Worm (Caenorhabditis elegans) whole organism, late embryonic: Measurements from ENCODE around the gene F40F9.3.

ENCODE experiments used
- C08G9.2 ChIP-seq: sonication (generic microtip); optimal IDR thresholded peaks from 2 replicates; lab custom pipeline; 2016; ENCODE audit warnings: mild to moderate bottlenecking, missing genetic modification characterization, moderate library complexity, missing compliant biosample characterization
- C38D4.7 ChIP-seq: fragments of 200-800 bp; sonication (Bioruptor generic); optimal IDR thresholded peaks from 2 replicates; lab custom pipeline; 2018; ENCODE audit warnings: mild to moderate bottlenecking, missing genetic modification characterization, moderate library complexity, missing compliant biosample characterization
- Y22D7AL.16 ChIP-seq: sonication (generic microtip); optimal IDR thresholded peaks from 2 replicates; lab custom pipeline; 2016; ENCODE audit warnings: missing genetic modification characterization, missing compliant biosample characterization
- ahr-1 ChIP-seq: sonication (generic microtip); optimal IDR thresholded peaks from 2 replicates; lab custom pipeline; 2016; ENCODE audit warnings: missing genetic modification characterization, missing compliant biosample characterization
- ama-1 ChIP-seq: fragments of 150-350 bp; optimal IDR thresholded peaks from 2 replicates; lab custom pipeline; 2014
- ceh-14 ChIP-seq: sonication (generic microtip); optimal IDR thresholded peaks from 2 replicates; lab custom pipeline; 2016; ENCODE audit warnings: missing genotype, missing genetic modification characterization, missing compliant biosample characterization
- ceh-18 ChIP-seq: sonication (generic microtip); optimal IDR thresholded peaks from 2 replicates; lab custom pipeline; 2016; ENCODE audit warnings: missing genetic modification characterization, missing compliant biosample characterization
- ceh-19 ChIP-seq: fragments of 200-800 bp; sonication (Bioruptor generic); optimal IDR thresholded peaks from 2 replicates; lab custom pipeline; 2018; ENCODE audit warnings: mild to moderate bottlenecking, missing genetic modification characterization, missing compliant biosample characterization
- ceh-22 ChIP-seq: sonication (generic microtip); optimal IDR thresholded peaks from 2 replicates; lab custom pipeline; 2017; ENCODE audit warnings: missing biosample characterization, missing genetic modification characterization
- ceh-24 ChIP-seq: sonication (generic microtip); optimal IDR thresholded peaks from 2 replicates; lab custom pipeline; 2016; ENCODE audit warnings: mild to moderate bottlenecking, missing genetic modification characterization, missing compliant biosample characterization
- ceh-30 ChIP-seq: fragments of 150-350 bp; optimal IDR thresholded peaks from 2 replicates; lab custom pipeline; 2014; ENCODE audit warnings: missing biosample characterization, missing genetic modification characterization
- ceh-31 ChIP-seq: sonication (generic microtip); optimal IDR thresholded peaks from 2 replicates; lab custom pipeline; 2016; ENCODE audit warnings: missing genetic modification characterization, missing compliant biosample characterization
- ceh-34 ChIP-seq: sonication (generic microtip); optimal IDR thresholded peaks from 2 replicates; lab custom pipeline; 2016; ENCODE audit warnings: mild to moderate bottlenecking, missing genetic modification characterization, missing compliant biosample characterization
- ceh-6 ChIP-seq: fragments of 200-800 bp; sonication (Bioruptor generic); optimal IDR thresholded peaks from 2 replicates; lab custom pipeline; 2018; ENCODE audit warnings: mild to moderate bottlenecking, missing genetic modification characterization, missing compliant biosample characterization
- dve-1 ChIP-seq: sonication (generic microtip); optimal IDR thresholded peaks from 2 replicates; lab custom pipeline; 2017; ENCODE audit warnings: antibody characterized with exemption, mild to moderate bottlenecking, missing genetic modification characterization, missing compliant biosample characterization
- elt-2 ChIP-seq: sonication (generic microtip); optimal IDR thresholded peaks from 2 replicates; lab custom pipeline; 2016; ENCODE audit warnings: missing genetic modification reagents, missing genetic modification characterization, missing compliant biosample characterization
- ets-4 ChIP-seq: sonication (generic microtip); optimal IDR thresholded peaks from 2 replicates; lab custom pipeline; 2016; ENCODE audit warnings: missing genetic modification characterization, missing compliant biosample characterization
- fkh-6 ChIP-seq: sonication (generic microtip); optimal IDR thresholded peaks from 2 replicates; lab custom pipeline; 2016; ENCODE audit warnings: missing genetic modification characterization, missing compliant biosample characterization
- gmeb-2 ChIP-seq: sonication (generic microtip); optimal IDR thresholded peaks from 2 replicates; lab custom pipeline; 2016; ENCODE audit warnings: missing genetic modification characterization, inconsistent platforms, missing compliant biosample characterization
- hlh-15 ChIP-seq: sonication (generic microtip); optimal IDR thresholded peaks from 2 replicates; lab custom pipeline; 2016; ENCODE audit warnings: missing genetic modification characterization, missing compliant biosample characterization
- hlh-30 ChIP-seq: sonication (generic microtip); optimal IDR thresholded peaks from 2 replicates; lab custom pipeline; 2017; ENCODE audit warnings: antibody characterized with exemption, missing genetic modification characterization, missing compliant biosample characterization; ENCODE audit not compliant: insufficient read depth
- hlh-6 ChIP-seq: sonication (generic microtip); optimal IDR thresholded peaks from 2 replicates; lab custom pipeline; 2016; ENCODE audit warnings: missing genotype, missing genetic modification characterization, missing compliant biosample characterization
- lim-6 ChIP-seq: sonication (generic microtip); optimal IDR thresholded peaks from 2 replicates; lab custom pipeline; 2016; ENCODE audit warnings: missing genetic modification characterization, missing compliant biosample characterization
- lin-11 ChIP-seq: fragments of 200-800 bp; sonication (Bioruptor generic); optimal IDR thresholded peaks from 2 replicates; lab custom pipeline; 2018; ENCODE audit warnings: mild to moderate bottlenecking, missing genetic modification characterization, missing compliant biosample characterization
- mec-3 ChIP-seq: sonication (generic microtip); optimal IDR thresholded peaks from 2 replicates; lab custom pipeline; 2016; ENCODE audit warnings: borderline replicate concordance, missing genetic modification characterization, missing compliant biosample characterization
- nfya-1 ChIP-seq: sonication (generic microtip); optimal IDR thresholded peaks from 2 replicates; lab custom pipeline; 2017; ENCODE audit warnings: missing genetic modification characterization, mild to moderate bottlenecking, missing compliant biosample characterization, antibody characterized with exemption, moderate library complexity
- nhr-11 ChIP-seq: fragments of 150-350 bp; optimal IDR thresholded peaks from 2 replicates; lab custom pipeline; 2014; ENCODE audit warnings: missing biosample characterization, missing genetic modification characterization
- npax-4 ChIP-seq: sonication (generic microtip); optimal IDR thresholded peaks from 2 replicates; lab custom pipeline; 2016; ENCODE audit warnings: missing genetic modification characterization, missing compliant biosample characterization
- pat-9 ChIP-seq: fragments of 200-800 bp; sonication (Bioruptor generic); optimal IDR thresholded peaks from 2 replicates; lab custom pipeline; 2018; ENCODE audit warnings: mild to moderate bottlenecking, missing genetic modification characterization, moderate library complexity, missing compliant biosample characterization
- pax-1 ChIP-seq: fragments of 150-350 bp; optimal IDR thresholded peaks from 2 replicates; lab custom pipeline; 2014; ENCODE audit warnings: missing biosample characterization, missing genetic modification characterization
- pha-4 ChIP-seq: fragments of 150-350 bp; optimal IDR thresholded peaks from 2 replicates; lab custom pipeline; 2018; ENCODE audit warnings: missing biosample characterization, missing genetic modification reagents, missing genetic modification characterization
- pros-1 ChIP-seq: fragments of 150-350 bp; optimal IDR thresholded peaks from 2 replicates; lab custom pipeline; 2014; ENCODE audit warnings: missing biosample characterization, missing genetic modification reagents, missing genetic modification characterization
- ref-2 ChIP-seq: sonication (generic microtip); optimal IDR thresholded peaks from 2 replicates; lab custom pipeline; 2016; ENCODE audit warnings: missing genetic modification characterization, missing compliant biosample characterization
- rnt-1 ChIP-seq: sonication (generic microtip); optimal IDR thresholded peaks from 2 replicates; lab custom pipeline; 2016; ENCODE audit warnings: missing genetic modification characterization, missing compliant biosample characterization
- sdc-2 ChIP-seq: sonication (generic microtip); optimal IDR thresholded peaks from 2 replicates; lab custom pipeline; 2016; ENCODE audit warnings: missing genotype, missing genetic modification characterization, missing compliant biosample characterization
- sox-2 ChIP-seq: fragments of 200-800 bp; sonication (Bioruptor generic); IDR thresholded peaks from 2 replicates; pipeline ENCODE4 v1.3.6; 2022; ENCODE audit warnings: missing genetic modification reagents, missing genetic modification characterization, missing compliant biosample characterization
- syd-9 ChIP-seq: sonication (generic microtip); optimal IDR thresholded peaks from 2 replicates; lab custom pipeline; 2016; ENCODE audit warnings: mild to moderate bottlenecking, missing genetic modification characterization, moderate library complexity, missing compliant biosample characterization
- tbx-2 ChIP-seq: sonication (generic microtip); optimal IDR thresholded peaks from 2 replicates; lab custom pipeline; 2016; ENCODE audit warnings: missing genetic modification characterization, missing compliant biosample characterization
- unc-3 ChIP-seq, 2 experiments: fragments of 200-800 bp in 1 of 2; sonication (Bioruptor generic) in 1 of 2; sonication (generic microtip) in 1 of 2; conservative IDR thresholded peaks in 1 of 2; optimal IDR thresholded peaks in 1 of 2; 2 replicates each; pipeline versions ENCODE4 v1.3.6 to Lab custom; 2016 to 2022; ENCODE audit warnings: missing compliant biosample characterization in 2 of 2, missing genetic modification characterization in 2 of 2, missing genetic modification reagents in 1 of 2
- unc-42 ChIP-seq: sonication (generic microtip); optimal IDR thresholded peaks from 2 replicates; lab custom pipeline; 2016; ENCODE audit warnings: missing genotype, missing genetic modification characterization, missing compliant biosample characterization
- zip-5 ChIP-seq: sonication (generic microtip); optimal IDR thresholded peaks from 2 replicates; lab custom pipeline; 2016; ENCODE audit warnings: missing genetic modification characterization, missing compliant biosample characterization
- ztf-16 ChIP-seq: sonication (generic microtip); optimal IDR thresholded peaks from 2 replicates; lab custom pipeline; 2017; ENCODE audit warnings: missing genetic modification characterization, missing compliant biosample characterization

The F40F9.3 gene

ce11 chrV:9724021-9724671 lies 9.1 kb downstream of the F40F9.3 start, which contains the start of gene slcr-46.3 (continued):
- TF ChIP-seq pax-1 (tag; lab: Kevin White, UChicago) (peak; percentile 77), ref-2 (peak; percentile 36), nhr-11 (tag; lab: Kevin White, UChicago) (no peak), tbx-2 (peak; percentile 12), ceh-19 (GFP tag; lab: Kevin White, UChicago) (no peak), ceh-22 (tag; lab: Kevin White, UChicago) (no peak), ceh-18 (tag; lab: Kevin White, UChicago) (no peak), ceh-34 (tag; lab: Kevin White, UChicago) (peak; percentile 50), zip-5 (tag; lab: Kevin White, UChicago) (no peak)

ce11 chrV:9725719-9726118 lies 10.7 kb downstream of the F40F9.3 start:
- TF ChIP-seq ceh-24 (tag; lab: Kevin White, UChicago) = no peak
- TF ChIP-seq ets-4 (tag; lab: Kevin White, UChicago) = no peak
- no peak for TF ChIP-seq ref-2
- TF ChIP-seq pat-9 = no peak
- TF ChIP-seq gmeb-2 (tag; lab: Kevin White, UChicago) = no peak
- no peak for TF ChIP-seq pha-4 (tag; lab: Kevin White, UChicago)
- no peak for TF ChIP-seq hlh-30 (tag; lab: Kevin White, UChicago)
- no peak for TF ChIP-seq Y22D7AL.16 (tag; lab: Kevin White, UChicago)
- TF ChIP-seq sox-2 = no peak
- TF ChIP-seq syd-9 (tag; lab: Kevin White, UChicago) = no peak
- no peak for TF ChIP-seq ceh-14 (tag; lab: Kevin White, UChicago)
- TF ChIP-seq ceh-6 (GFP tag; lab: Kevin White, UChicago) = no peak
- TF ChIP-seq C08G9.2 (tag; lab: Kevin White, UChicago) = no peak
- no peak for TF ChIP-seq unc-42 (tag; lab: Kevin White, UChicago)
- no peak for TF ChIP-seq fkh-6 (tag; lab: Kevin White, UChicago)
- TF ChIP-seq hlh-15 = no peak
- no peak for TF ChIP-seq npax-4 (tag; lab: Kevin White, UChicago)
- no peak for TF ChIP-seq hlh-6 (tag; lab: Kevin White, UChicago)

DNA sequence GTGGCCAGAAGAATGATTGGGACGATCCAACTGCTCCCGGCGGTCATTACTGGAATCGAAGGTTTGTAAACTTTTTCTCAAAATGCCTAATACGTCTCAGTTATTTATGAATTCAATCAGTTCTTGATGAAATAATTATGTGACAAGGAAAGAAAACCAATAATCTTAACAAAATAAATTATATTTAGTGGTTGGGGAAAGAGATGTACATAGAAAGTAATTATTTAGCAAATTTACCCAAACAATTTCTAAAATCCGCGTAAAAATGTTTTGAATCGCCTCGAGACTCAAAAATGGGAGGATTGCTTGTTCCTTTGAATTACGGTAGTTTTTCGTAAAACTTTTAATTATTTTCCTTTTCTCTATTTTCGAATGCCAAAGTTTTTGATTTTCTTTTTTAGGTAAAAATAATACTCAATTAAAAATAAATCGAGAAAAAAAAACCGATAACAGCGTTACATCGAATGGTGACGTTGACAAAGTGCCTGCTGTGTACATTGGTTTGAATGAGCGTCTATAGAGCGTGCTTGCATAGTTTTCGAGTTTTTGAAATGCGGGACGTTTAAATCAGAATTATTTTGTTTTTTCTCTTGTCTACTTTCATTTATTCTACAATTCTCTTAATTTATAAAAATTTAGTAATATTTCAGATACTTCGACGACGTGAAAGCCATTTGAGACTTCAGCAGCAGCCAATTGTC lies 14.6 kb downstream of the F40F9.3 start, which contains the start of the genes aagr-3 and drap-1:
aagr-3 (minus strand) TSS at position 51 of the 701 bp plus-strand sequence.
drap-1 (plus strand) TSS at position 645 of the 701 bp plus-strand sequence.
- TF ChIP-seq lim-6 (tag; lab: Kevin White, UChicago) = no peak
- TF ChIP-seq nfya-1 = peak; percentile 45
- peak; percentile 14 for TF ChIP-seq elt-2 (tag; lab: Kevin White, UChicago)
- TF ChIP-seq C08G9.2 (tag; lab: Kevin White, UChicago) = no peak
- TF ChIP-seq ceh-34 (tag; lab: Kevin White, UChicago) = no peak
- no peak for TF ChIP-seq C38D4.7 (GFP tag; lab: Kevin White, UChicago)
- peak; percentile 2 for TF ChIP-seq ceh-31

DNA sequence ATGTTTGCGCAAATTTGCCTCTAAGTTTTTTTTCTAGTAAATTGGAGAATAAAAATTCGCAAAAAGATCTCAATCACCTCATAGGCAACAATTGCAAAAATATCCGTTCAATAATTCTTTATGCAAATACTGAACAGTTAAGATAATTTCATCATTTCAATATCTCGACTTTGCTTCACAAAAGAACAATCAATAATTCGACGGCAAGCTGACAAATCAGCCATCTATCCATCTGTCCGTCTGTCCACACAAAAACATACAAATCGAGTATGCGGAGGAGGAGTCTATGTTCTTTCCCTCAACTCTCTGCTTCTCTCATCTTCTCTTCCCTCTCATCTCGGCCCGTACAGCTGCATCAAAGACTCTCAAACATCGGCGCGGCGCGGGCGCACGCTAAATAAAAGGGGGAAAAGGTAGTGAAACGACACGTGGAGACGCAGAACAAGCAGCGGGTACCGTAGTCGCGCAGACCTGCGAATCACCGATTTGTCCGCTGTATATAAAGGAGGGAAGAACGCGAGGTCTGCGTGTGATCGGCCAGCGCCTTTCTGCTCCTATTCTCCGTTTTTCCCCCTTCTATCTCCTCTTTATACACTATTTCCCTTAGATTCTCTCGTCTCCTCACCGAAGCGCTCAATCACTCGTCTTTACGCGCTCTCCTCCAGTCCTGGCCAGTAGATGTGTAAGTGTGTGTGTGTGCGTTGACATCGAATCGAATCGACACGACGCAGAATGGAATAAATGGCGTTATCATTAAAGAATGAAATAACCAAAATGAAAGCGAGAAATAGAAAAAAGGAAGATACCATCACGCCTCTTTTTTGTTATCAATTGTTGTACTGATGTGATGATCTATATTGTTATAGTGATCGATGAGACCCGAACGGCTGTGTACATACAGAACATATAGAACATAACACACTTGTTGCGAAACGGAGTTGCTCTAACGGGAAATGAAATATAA lies 16.0 kb downstream of the F40F9.3 start:
- peak; percentile 94 for TF ChIP-seq rnt-1 (tag; lab: Kevin White, UChicago)
- peak; percentile 73 for TF ChIP-seq ztf-16
- TF ChIP-seq pros-1 (tag; lab: Kevin White, UChicago) = peak; percentile 95
- TF ChIP-seq ceh-22 (tag; lab: Kevin White, UChicago) = peak; percentile 75
- TF ChIP-seq sdc-2 (tag; lab: Kevin White, UChicago) = peak; percentile 67
- TF ChIP-seq lin-11 = no peak
- no peak for TF ChIP-seq pha-4 (tag; lab: Kevin White, UChicago)
- TF ChIP-seq pax-1 (tag; lab: Kevin White, UChicago) = no peak
- TF ChIP-seq mec-3 (tag; lab: Kevin White, UChicago) = peak; percentile 38
- TF ChIP-seq dve-1 (tag; lab: Kevin White, UChicago) = peak; percentile 64
- TF ChIP-seq unc-42 (tag; lab: Kevin White, UChicago) = peak; percentile 69
- TF ChIP-seq unc-3 (GFP tag; conservative IDR thresholded peaks at IDR 0.05; lab: Robert Waterston, UW) = no peak
- TF ChIP-seq unc-3 (tag; optimal IDR thresholded peaks at IDR 0.05; lab: Kevin White, UChicago) = peak; percentile 50
- peak; percentile 32 for TF ChIP-seq lim-6 (tag; lab: Kevin White, UChicago)
- peak; percentile 70 for TF ChIP-seq ahr-1 (tag; lab: Kevin White, UChicago)
- TF ChIP-seq hlh-30 (tag; lab: Kevin White, UChicago) = peak; percentile 91
- TF ChIP-seq ceh-30 (tag; lab: Kevin White, UChicago) = no peak
- peak; percentile 91 for TF ChIP-seq ama-1 (lab: Kevin White, UChicago)
- TF ChIP-seq sox-2 = peak; percentile 58
